Fruit fly (Drosophila melanogaster) whole organism, embryonic: ENCODE data around the gene Nsf2.

ENCODE experiments used
- Asciz ChIP-seq: fragments of 200-800 bp; sonication (Bioruptor generic); optimal IDR thresholded peaks from 2 replicates; lab custom pipeline; 2017; ENCODE audit warnings: missing biosample characterization, mild to moderate bottlenecking, missing genetic modification characterization, missing genetic modification reagents
- CG10147 ChIP-seq: fragments of 200-800 bp; sonication (Bioruptor generic); optimal IDR thresholded peaks from 2 replicates; lab custom pipeline; 2019; ENCODE audit warnings: missing biosample characterization, mild to moderate bottlenecking, missing genetic modification characterization, moderate library complexity
- CG10267 ChIP-seq: fragments of 200-800 bp; sonication (Bioruptor generic); optimal IDR thresholded peaks from 2 replicates; lab custom pipeline; 2018; ENCODE audit warnings: missing biosample characterization, mild to moderate bottlenecking, missing genetic modification characterization, moderate library complexity
- CG10462 ChIP-seq: fragments of 200-800 bp; sonication (Bioruptor generic); optimal IDR thresholded peaks from 2 replicates; lab custom pipeline; 2016; ENCODE audit warnings: missing biosample characterization, missing genetic modification characterization
- CG11456 ChIP-seq: fragments of 200-800 bp; sonication (Bioruptor generic); IDR thresholded peaks from 3 replicates; pipeline ENCODE4 v1.3.6; 2022; ENCODE audit warnings: missing biosample characterization, missing genetic modification characterization
- CG12071 ChIP-seq: fragments of 200-800 bp; sonication (Bioruptor generic); optimal IDR thresholded peaks from 3 replicates; lab custom pipeline; 2018; ENCODE audit warnings: missing biosample characterization, mild to moderate bottlenecking, missing genetic modification characterization
- CG12219 ChIP-seq: fragments of 200-800 bp; sonication (Bioruptor generic); optimal IDR thresholded peaks from 3 replicates; lab custom pipeline; 2018; ENCODE audit warnings: missing biosample characterization, mild to moderate bottlenecking, missing genetic modification characterization
- CG14014 ChIP-seq: fragments of 200-800 bp; sonication (Bioruptor generic); IDR thresholded peaks from 2 replicates; pipeline ENCODE4 v1.3.6; 2022; ENCODE audit warnings: missing biosample characterization, missing genetic modification characterization
- CG17361 ChIP-seq: fragments of 200-800 bp; sonication (Bioruptor generic); IDR thresholded peaks from 3 replicates; pipeline ENCODE4 v1.3.6; 2022; ENCODE audit warnings: missing biosample characterization, missing genetic modification characterization
- CG17385 ChIP-seq: fragments of 200-800 bp; sonication (Bioruptor generic); optimal IDR thresholded peaks from 3 replicates; lab custom pipeline; 2018; ENCODE audit warnings: missing biosample characterization, mild to moderate bottlenecking, missing genetic modification characterization
- CG2875 ChIP-seq: fragments of 200-800 bp; sonication (Bioruptor generic); optimal IDR thresholded peaks from 2 replicates; lab custom pipeline; 2017; ENCODE audit warnings: missing biosample characterization, mild to moderate bottlenecking, missing genetic modification characterization, missing genetic modification reagents
- CG3995 ChIP-seq: fragments of 200-800 bp; sonication (Bioruptor generic); optimal IDR thresholded peaks from 3 replicates; lab custom pipeline; 2016; ENCODE audit warnings: missing biosample characterization, missing genetic modification characterization
- CG4328 ChIP-seq: fragments of 200-800 bp; sonication (Bioruptor generic); optimal IDR thresholded peaks from 3 replicates; lab custom pipeline; 2017; ENCODE audit warnings: missing biosample characterization, missing genetic modification reagents, missing genetic modification characterization
- CG6791 ChIP-seq: fragments of 200-800 bp; sonication (Bioruptor generic); IDR thresholded peaks from 3 replicates; pipeline ENCODE4 v1.3.6; 2022; ENCODE audit warnings: missing biosample characterization, missing genetic modification characterization; ENCODE audit not compliant: partially characterized antibody
- CG7271 ChIP-seq: fragments of 200-800 bp; sonication (Bioruptor generic); optimal IDR thresholded peaks from 2 replicates; lab custom pipeline; 2018; ENCODE audit warnings: missing biosample characterization, mild to moderate bottlenecking, missing genetic modification characterization, moderate library complexity
- CG8765 ChIP-seq: fragments of 200-800 bp; sonication (Bioruptor generic); IDR thresholded peaks from 2 replicates; pipeline ENCODE4 v1.3.6; 2022; ENCODE audit warnings: missing biosample characterization, missing genetic modification characterization
- CG8924 ChIP-seq: fragments of 200-800 bp; optimal IDR thresholded peaks from 3 replicates; lab custom pipeline; 2019; ENCODE audit warnings: missing biosample characterization, mild to moderate bottlenecking, missing genetic modification characterization, moderate library complexity
- CG9437 ChIP-seq: fragments of 200-800 bp; sonication (Bioruptor generic); optimal IDR thresholded peaks from 2 replicates; lab custom pipeline; 2018; ENCODE audit warnings: missing biosample characterization, mild to moderate bottlenecking, missing genetic modification characterization
- Chrac-16 ChIP-seq: fragments of 200-800 bp; sonication (Bioruptor generic); optimal IDR thresholded peaks from 3 replicates; lab custom pipeline; 2016; ENCODE audit warnings: missing biosample characterization, missing genetic modification characterization
- Doc3 ChIP-seq: fragments of 200-800 bp; sonication (Bioruptor generic); IDR thresholded peaks from 3 replicates; pipeline ENCODE4 v1.3.6; 2022; ENCODE audit warnings: missing biosample characterization, missing genetic modification characterization; ENCODE audit not compliant: partially characterized antibody
- Drgx ChIP-seq: fragments of 200-800 bp; sonication (Bioruptor generic); IDR thresholded peaks from 2 replicates; pipeline ENCODE4 v1.3.6; 2022; ENCODE audit warnings: missing biosample characterization, missing genetic modification characterization
- Ets97D ChIP-seq: fragments of 200-800 bp; sonication (Bioruptor generic); optimal IDR thresholded peaks from 3 replicates; lab custom pipeline; 2016; ENCODE audit warnings: missing biosample characterization, missing genetic modification characterization
- Fer3 ChIP-seq: fragments of 200-800 bp; sonication (Bioruptor generic); optimal IDR thresholded peaks from 2 replicates; lab custom pipeline; 2018; ENCODE audit warnings: missing biosample characterization, mild to moderate bottlenecking, missing genetic modification characterization, moderate library complexity
- Gug ChIP-seq: fragments of 200-800 bp; sonication (Bioruptor generic); IDR thresholded peaks from 4 replicates; pipeline ENCODE4 v1.3.6; 2022; ENCODE audit warnings: missing biosample characterization, missing genetic modification characterization
- HHEX ChIP-seq: fragments of 200-800 bp; sonication (Bioruptor generic); optimal IDR thresholded peaks from 3 replicates; lab custom pipeline; 2017; ENCODE audit warnings: missing biosample characterization, mild to moderate bottlenecking, missing genetic modification characterization, missing genetic modification reagents
- MTF-1 ChIP-seq: fragments of 200-800 bp; sonication (Bioruptor generic); optimal IDR thresholded peaks from 2 replicates; lab custom pipeline; 2018; ENCODE audit warnings: missing biosample characterization, mild to moderate bottlenecking, missing genetic modification characterization, borderline replicate concordance
- Max ChIP-seq: fragments of 200-800 bp; sonication (Bioruptor generic); optimal IDR thresholded peaks from 2 replicates; lab custom pipeline; 2016; ENCODE audit warnings: missing biosample characterization, mild to moderate bottlenecking, missing genetic modification characterization
- Poxn ChIP-seq: fragments of 200-800 bp; sonication (Bioruptor generic); IDR thresholded peaks from 2 replicates; pipeline ENCODE4 v1.3.6; 2022; ENCODE audit warnings: missing biosample characterization, missing genetic modification characterization
- Sin3A ChIP-seq: fragments of >200 bp; optimal IDR thresholded peaks from 2 replicates; lab custom pipeline; 2018
- Sry-δ ChIP-seq: fragments of 200-800 bp; sonication (Bioruptor generic); optimal IDR thresholded peaks from 2 replicates; lab custom pipeline; 2016; ENCODE audit warnings: missing biosample characterization, missing genetic modification characterization
- Taf1 ChIP-seq: fragments of 200-800 bp; sonication (Bioruptor generic); IDR thresholded peaks from 2 replicates; pipeline ENCODE4 v1.3.6; 2022; ENCODE audit warnings: missing biosample characterization, missing genetic modification characterization
- YL-1 ChIP-seq: fragments of 200-800 bp; sonication (Bioruptor generic); optimal IDR thresholded peaks from 3 replicates; lab custom pipeline; 2017; ENCODE audit warnings: missing biosample characterization, mild to moderate bottlenecking, missing genetic modification characterization
- ase ChIP-seq: fragments of 200-800 bp; sonication (Bioruptor generic); IDR thresholded peaks from 3 replicates; pipeline ENCODE4 v1.3.6; 2022; ENCODE audit warnings: missing biosample characterization, missing genetic modification characterization
- bbx ChIP-seq: fragments of 200-800 bp; sonication (Bioruptor generic); IDR thresholded peaks from 2 replicates; pipeline ENCODE4 v1.3.6; 2022; ENCODE audit warnings: missing biosample characterization, missing genetic modification characterization; ENCODE audit not compliant: partially characterized antibody
- bowl ChIP-seq: fragments of 200-800 bp; sonication (Bioruptor generic); IDR thresholded peaks from 2 replicates; pipeline ENCODE4 v1.3.6; 2022; ENCODE audit warnings: missing biosample characterization, missing genetic modification characterization
- dm ChIP-seq: fragments of 200-800 bp; sonication (Bioruptor generic); optimal IDR thresholded peaks from 3 replicates; lab custom pipeline; 2016; ENCODE audit warnings: missing biosample characterization, missing genetic modification characterization
- emc ChIP-seq: fragments of 200-800 bp; sonication (Bioruptor generic); optimal IDR thresholded peaks from 2 replicates; lab custom pipeline; 2016; ENCODE audit warnings: missing biosample characterization, missing genetic modification characterization
- gem ChIP-seq: fragments of 200-800 bp; sonication (Bioruptor generic); optimal IDR thresholded peaks from 2 replicates; lab custom pipeline; 2019; ENCODE audit warnings: missing biosample characterization, mild to moderate bottlenecking, missing genetic modification characterization, moderate library complexity
- grau ChIP-seq: fragments of 200-800 bp; optimal IDR thresholded peaks from 3 replicates; lab custom pipeline; 2019; ENCODE audit warnings: missing biosample characterization, mild to moderate bottlenecking, missing genetic modification characterization, moderate library complexity
- h ChIP-seq: fragments of >200 bp; optimal IDR thresholded peaks from 2 replicates; lab custom pipeline; 2017
- insv ChIP-seq, 2 experiments: fragments of 200-800 bp; sonication (Bioruptor generic); optimal IDR thresholded peaks; 3 replicates each; lab custom pipeline; 2016 to 2018; ENCODE audit warnings: missing biosample characterization in 2 of 2, missing genetic modification characterization in 2 of 2
- mirr ChIP-seq: fragments of 200-800 bp; sonication (Bioruptor generic); optimal IDR thresholded peaks from 3 replicates; lab custom pipeline; 2018; ENCODE audit warnings: missing biosample characterization, mild to moderate bottlenecking, missing genetic modification characterization
- ranshi ChIP-seq: fragments of 200-800 bp; sonication (Bioruptor generic); IDR thresholded peaks from 2 replicates; pipeline ENCODE4 v1.3.6; 2022; ENCODE audit warnings: missing biosample characterization, missing genetic modification characterization
- sim ChIP-seq: fragments of 200-800 bp; sonication (Bioruptor generic); IDR thresholded peaks from 2 replicates; pipeline ENCODE4 v1.3.6; 2022; ENCODE audit warnings: missing biosample characterization, missing genetic modification characterization
- sima ChIP-seq: fragments of 200-800 bp; sonication (Bioruptor generic); optimal IDR thresholded peaks from 2 replicates; lab custom pipeline; 2016; ENCODE audit warnings: missing biosample characterization, missing genetic modification characterization
- ssp ChIP-seq: fragments of 200-800 bp; sonication (Bioruptor generic); IDR thresholded peaks from 2 replicates; pipeline ENCODE4 v1.3.6; 2022; ENCODE audit warnings: missing biosample characterization, missing genetic modification characterization
- toy ChIP-seq: fragments of 200-800 bp; sonication (Bioruptor generic); IDR thresholded peaks from 2 replicates; pipeline ENCODE4 v1.3.6; 2022; ENCODE audit warnings: missing biosample characterization, missing genetic modification characterization
- ttk ChIP-seq: fragments of 200-800 bp; sonication (Bioruptor generic); IDR thresholded peaks from 2 replicates; pipeline ENCODE4 v2.1.2; 2022; ENCODE audit warnings: missing biosample characterization, missing genetic modification characterization
- vnd ChIP-seq: fragments of 200-800 bp; sonication (Bioruptor generic); IDR thresholded peaks from 3 replicates; pipeline ENCODE4 v1.3.6; 2022; ENCODE audit warnings: missing biosample characterization, missing genetic modification characterization; ENCODE audit not compliant: partially characterized antibody
- z ChIP-seq: fragments of 200-800 bp; sonication (Bioruptor generic); IDR thresholded peaks from 3 replicates; pipeline ENCODE4 v1.3.6; 2022; ENCODE audit warnings: missing biosample characterization, missing genetic modification characterization

Nsf2 gene

DNA sequence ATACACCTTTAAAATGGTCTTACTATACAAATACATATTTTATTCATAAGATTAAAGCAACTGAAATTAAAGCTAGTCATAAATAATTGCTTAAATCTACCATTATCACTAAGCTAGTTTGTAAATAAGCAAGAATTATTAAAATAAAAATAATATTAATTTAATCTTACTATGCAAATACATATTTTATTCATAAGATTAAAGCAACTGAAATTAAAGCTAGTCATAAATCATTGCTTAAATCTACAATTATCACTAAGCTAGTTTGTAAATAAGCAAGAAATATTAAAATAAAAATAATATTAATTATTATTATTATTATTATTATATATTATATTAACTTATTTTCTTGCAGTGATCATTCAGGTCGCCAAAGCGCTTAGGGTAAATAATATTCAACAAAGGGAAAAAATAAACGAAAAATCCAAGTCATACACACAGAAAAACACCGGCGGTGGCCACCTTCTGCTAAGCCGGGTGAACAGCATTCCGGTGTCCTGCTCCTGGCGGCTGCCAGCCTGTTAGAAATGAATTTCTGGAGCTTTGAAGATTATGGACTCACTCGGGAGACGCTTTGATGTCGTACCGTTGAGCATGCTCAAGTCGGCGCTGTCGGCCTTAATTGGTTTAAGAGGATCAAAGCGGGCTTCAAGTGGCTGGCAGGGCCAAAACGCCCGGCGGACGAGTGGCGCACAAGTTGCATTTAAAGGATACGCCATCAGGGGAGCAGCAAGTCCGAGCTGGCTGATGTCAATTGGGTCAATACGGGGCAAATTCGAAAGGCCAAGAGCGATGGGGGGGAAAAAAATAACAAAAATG, 33.7 kb downstream of the Nsf2 start (continued):
- TF ChIP-seq Asciz (peak; percentile 31), ssp (GFP tag; lab: Robert Waterston, UW) (no peak), vnd (no peak), CG11456 (no peak), bbx (no peak), CG9437 (GFP tag; lab: Kevin White, UChicago) (peak; percentile 34), Max (GFP tag; lab: Kevin White, UChicago) (no peak), toy (GFP tag; lab: Robert Waterston, UW) (no peak), gem (tag; lab: Kevin White, UChicago) (peak; percentile 67), Fer3 (tag; lab: Kevin White, UChicago) (no peak), dm (no peak), CG12219 (GFP tag; lab: Kevin White, UChicago) (no peak), sim (no peak), ase (GFP tag; lab: Robert Waterston, UW) (no peak), CG12071 (GFP tag; lab: Kevin White, UChicago) (no peak), Sry-δ (no peak), Poxn (GFP tag; lab: Robert Waterston, UW) (no peak), CG2875 (GFP tag; lab: Kevin White, UChicago) (no peak), Drgx (no peak), sima (GFP tag; lab: Kevin White, UChicago) (no peak), Gug (GFP tag; lab: Robert Waterston, UW) (no peak), CG3995 (GFP tag; lab: Kevin White, UChicago) (no peak), Taf1 (GFP tag; lab: Robert Waterston, UW) (no peak), CG14014 (GFP tag; lab: Robert Waterston, UW) (no peak), ranshi (GFP tag; lab: Robert Waterston, UW) (no peak), CG17361 (GFP tag; lab: Robert Waterston, UW) (peak; percentile 73; the same call in 1 of the 3 replicates), CG10462 (GFP tag; lab: Kevin White, UChicago) (no peak), bowl (GFP tag; lab: Robert Waterston, UW) (no peak), CG8765 (GFP tag; lab: Robert Waterston, UW) (no peak), YL-1 (GFP tag; lab: Kevin White, UChicago) (no peak), Doc3 (GFP tag; lab: Robert Waterston, UW) (no peak), emc (GFP tag; lab: Kevin White, UChicago) (no peak), CG8924 (tag; lab: Kevin White, UChicago) (peak; percentile 58), grau (tag; lab: Kevin White, UChicago) (peak; percentile 59), CG4328 (GFP tag; lab: Kevin White, UChicago) (no peak), mirr (no peak), CG6791 (GFP tag; lab: Robert Waterston, UW) (no peak), Chrac-16 (GFP tag; lab: Kevin White, UChicago) (no peak), HHEX (GFP tag; lab: Kevin White, UChicago) (peak; percentile 38), z (GFP tag; lab: Robert Waterston, UW) (no peak), CG7271 (tag; lab: Kevin White, UChicago) (no peak), insv (GFP tag; optimal IDR thresholded peaks at IDR 0.05; lab: Kevin White, UChicago) (no peak), MTF-1 (GFP tag; lab: Kevin White, UChicago) (no peak), CG17385 (GFP tag; lab: Kevin White, UChicago) (peak; percentile 32), CG10267 (tag; lab: Kevin White, UChicago) (peak; percentile 31), h (no peak), Sin3A (lab: Kevin White, UChicago) (no peak), ttk (GFP tag; lab: Robert Waterston, UW) (no peak), CG10147 (GFP tag; lab: Kevin White, UChicago) (peak; percentile 21), Ets97D (no peak)
